Fruit fly (Drosophila melanogaster) whole organism, prepupa: Measurements from ENCODE around the gene CG7017.

Experiments used
- Blimp-1 ChIP-seq: fragments of 200-800 bp; sonication (Bioruptor generic); optimal IDR thresholded peaks from 3 replicates; lab custom pipeline; 2017; ENCODE audit warnings: missing biosample characterization, missing genetic modification characterization, mild to moderate bottlenecking, moderate library complexity, missing genetic modification reagents
- CG10631 ChIP-seq: fragments of 200-800 bp; sonication (Bioruptor generic); optimal IDR thresholded peaks from 2 replicates; lab custom pipeline; 2016; ENCODE audit warnings: missing biosample characterization, missing genetic modification characterization
- CG10669 ChIP-seq: fragments of 200-800 bp; sonication (Bioruptor generic); optimal IDR thresholded peaks from 3 replicates; lab custom pipeline; 2018; ENCODE audit warnings: missing biosample characterization, mild to moderate bottlenecking, missing genetic modification characterization, moderate library complexity
- CG11294 ChIP-seq: fragments of 200-800 bp; sonication (Bioruptor generic); IDR thresholded peaks from 2 replicates; pipeline ENCODE4 v1.3.6; 2022; ENCODE audit warnings: missing biosample characterization, missing genetic modification characterization
- CG11902 ChIP-seq: fragments of 200-800 bp; sonication (Bioruptor generic); optimal IDR thresholded peaks from 3 replicates; lab custom pipeline; 2016; ENCODE audit warnings: missing biosample characterization, missing genetic modification characterization
- CG1621 ChIP-seq: fragments of 200-800 bp; sonication (Bioruptor generic); optimal IDR thresholded peaks from 3 replicates; lab custom pipeline; 2018; ENCODE audit warnings: missing biosample characterization, mild to moderate bottlenecking, missing genetic modification characterization
- CG16779 ChIP-seq: fragments of 200-800 bp; sonication (Bioruptor generic); optimal IDR thresholded peaks from 3 replicates; lab custom pipeline; 2017; ENCODE audit warnings: missing biosample characterization, mild to moderate bottlenecking, missing genetic modification characterization
- CG3032 ChIP-seq: fragments of 200-800 bp; optimal IDR thresholded peaks from 2 replicates; lab custom pipeline; 2019; ENCODE audit warnings: missing biosample characterization, mild to moderate bottlenecking, missing genetic modification characterization, moderate library complexity
- CG31627 ChIP-seq: fragments of 200-800 bp; sonication (Bioruptor generic); optimal IDR thresholded peaks from 3 replicates; lab custom pipeline; 2016; ENCODE audit warnings: missing biosample characterization, missing genetic modification characterization
- CG34406 ChIP-seq: fragments of 200-800 bp; sonication (Bioruptor generic); optimal IDR thresholded peaks from 3 replicates; lab custom pipeline; 2016; ENCODE audit warnings: missing biosample characterization, missing genetic modification characterization
- CG4318 ChIP-seq: fragments of 200-800 bp; sonication (Bioruptor generic); optimal IDR thresholded peaks from 3 replicates; lab custom pipeline; 2017; ENCODE audit warnings: missing biosample characterization, mild to moderate bottlenecking, missing genetic modification characterization
- CG6163 ChIP-seq: fragments of 200-800 bp; sonication (Bioruptor generic); IDR thresholded peaks from 3 replicates; pipeline ENCODE4 v1.3.6; 2022; ENCODE audit warnings: missing biosample characterization, missing genetic modification characterization
- CG6276 ChIP-seq: fragments of 200-800 bp; sonication (Bioruptor generic); optimal IDR thresholded peaks from 2 replicates; lab custom pipeline; 2017; ENCODE audit warnings: missing biosample characterization, mild to moderate bottlenecking, missing genetic modification characterization
- CG6854 ChIP-seq: fragments of 200-800 bp; sonication (Bioruptor generic); optimal IDR thresholded peaks from 2 replicates; lab custom pipeline; 2017; ENCODE audit warnings: missing biosample characterization, mild to moderate bottlenecking, missing genetic modification characterization
- CG7368 ChIP-seq: fragments of 200-800 bp; sonication (Bioruptor generic); optimal IDR thresholded peaks from 3 replicates; lab custom pipeline; 2016; ENCODE audit warnings: missing biosample characterization, missing genetic modification characterization
- CG8119 ChIP-seq: fragments of 200-800 bp; sonication (Bioruptor generic); IDR thresholded peaks from 3 replicates; pipeline ENCODE4 v1.3.6; 2022; ENCODE audit warnings: missing biosample characterization, missing genetic modification characterization
- CG8632 ChIP-seq: fragments of 200-800 bp; sonication (Bioruptor generic); optimal IDR thresholded peaks from 3 replicates; lab custom pipeline; 2016; ENCODE audit warnings: missing biosample characterization, missing genetic modification characterization
- Eip75B ChIP-seq: fragments of 200-800 bp; sonication (Bioruptor generic); optimal IDR thresholded peaks from 3 replicates; lab custom pipeline; 2016; ENCODE audit warnings: missing biosample characterization, missing genetic modification characterization
- Eip78C ChIP-seq: fragments of 200-800 bp; sonication (Bioruptor generic); peaks from one replicate; lab custom pipeline; 2016; ENCODE audit warnings: missing biosample characterization, missing genetic modification characterization
- Eip93F ChIP-seq: fragments of 200-800 bp; sonication (Bioruptor generic); optimal IDR thresholded peaks from 2 replicates; lab custom pipeline; 2016; ENCODE audit warnings: missing biosample characterization, mild to moderate bottlenecking, missing genetic modification characterization
- Ets21C ChIP-seq: fragments of 200-800 bp; sonication (Bioruptor generic); optimal IDR thresholded peaks from 3 replicates; lab custom pipeline; 2016; ENCODE audit warnings: missing biosample characterization, missing genetic modification characterization
- Ets96B ChIP-seq: fragments of 200-800 bp; optimal IDR thresholded peaks from 2 replicates; lab custom pipeline; 2019; ENCODE audit warnings: missing biosample characterization, mild to moderate bottlenecking, missing genetic modification characterization, moderate library complexity
- Gug ChIP-seq: fragments of 200-800 bp; sonication (Bioruptor generic); IDR thresholded peaks from 2 replicates; pipeline ENCODE4 v1.3.6; 2022; ENCODE audit warnings: missing biosample characterization, missing genetic modification characterization
- Hr38 ChIP-seq: sonication (Bioruptor generic); optimal IDR thresholded peaks from 2 replicates; lab custom pipeline; 2016; ENCODE audit warnings: missing biosample characterization, missing genetic modification characterization
- Hr39 ChIP-seq: fragments of 200-800 bp; sonication (Bioruptor generic); optimal IDR thresholded peaks from 2 replicates; lab custom pipeline; 2016; ENCODE audit warnings: missing biosample characterization, missing genetic modification characterization
- Lpt ChIP-seq: fragments of 200-800 bp; sonication (Bioruptor generic); optimal IDR thresholded peaks from 3 replicates; lab custom pipeline; 2016; ENCODE audit warnings: missing biosample characterization, missing genetic modification characterization
- Met ChIP-seq: fragments of 200-800 bp; sonication (Bioruptor generic); optimal IDR thresholded peaks from 3 replicates; lab custom pipeline; 2016; ENCODE audit warnings: missing biosample characterization, missing genetic modification characterization
- OdsH ChIP-seq: fragments of 200-800 bp; sonication (Bioruptor generic); optimal IDR thresholded peaks from 3 replicates; lab custom pipeline; 2016; ENCODE audit warnings: missing biosample characterization, missing genetic modification characterization
- Sox102F ChIP-seq: fragments of 200-800 bp; sonication (Bioruptor generic); optimal IDR thresholded peaks from 2 replicates; lab custom pipeline; 2016; ENCODE audit warnings: missing biosample characterization, mild to moderate bottlenecking, missing genetic modification characterization
- Sox14 ChIP-seq: fragments of 200-800 bp; sonication (Bioruptor generic); optimal IDR thresholded peaks from 3 replicates; lab custom pipeline; 2016; ENCODE audit warnings: missing biosample characterization, missing genetic modification characterization
- acj6 ChIP-seq: fragments of 200-800 bp; sonication (Bioruptor generic); optimal IDR thresholded peaks from 3 replicates; lab custom pipeline; 2016; ENCODE audit warnings: missing biosample characterization, missing genetic modification characterization
- cyc ChIP-seq: fragments of 200-800 bp; sonication (Bioruptor generic); optimal IDR thresholded peaks from 3 replicates; lab custom pipeline; 2016; ENCODE audit warnings: missing biosample characterization, missing genetic modification characterization
- dsx ChIP-seq: fragments of 200-800 bp; optimal IDR thresholded peaks from 3 replicates; lab custom pipeline; 2019; ENCODE audit warnings: missing biosample characterization, mild to moderate bottlenecking, missing genetic modification characterization, moderate library complexity; ENCODE audit not compliant: poor library complexity, severe bottlenecking
- eg ChIP-seq: fragments of 200-800 bp; sonication (Bioruptor generic); IDR thresholded peaks from 3 replicates; pipeline ENCODE4 v1.3.6; 2022; ENCODE audit warnings: missing biosample characterization, missing genetic modification characterization
- esn ChIP-seq: fragments of 200-800 bp; sonication (Bioruptor generic); optimal IDR thresholded peaks from 2 replicates; lab custom pipeline; 2016; ENCODE audit warnings: missing biosample characterization, mild to moderate bottlenecking, missing genetic modification characterization, moderate library complexity
- fd59A ChIP-seq: fragments of 200-800 bp; sonication (Bioruptor generic); optimal IDR thresholded peaks from 2 replicates; lab custom pipeline; 2017; ENCODE audit warnings: missing biosample characterization, mild to moderate bottlenecking, missing genetic modification characterization, missing genetic modification reagents
- fd85E ChIP-seq: fragments of 200-800 bp; sonication (Bioruptor generic); optimal IDR thresholded peaks from 3 replicates; lab custom pipeline; 2016; ENCODE audit warnings: missing biosample characterization, missing genetic modification characterization
- fkh ChIP-seq: fragments of 200-800 bp; sonication (Bioruptor generic); optimal IDR thresholded peaks from 3 replicates; lab custom pipeline; 2017; ENCODE audit warnings: missing biosample characterization, mild to moderate bottlenecking, missing genetic modification characterization, moderate library complexity
- lz ChIP-seq: fragments of 200-800 bp; sonication (Bioruptor generic); optimal IDR thresholded peaks from 3 replicates; lab custom pipeline; 2016; ENCODE audit warnings: missing biosample characterization, missing genetic modification characterization
- net ChIP-seq: fragments of 200-800 bp; sonication (Bioruptor generic); optimal IDR thresholded peaks from 3 replicates; lab custom pipeline; 2016; ENCODE audit warnings: missing biosample characterization, missing genetic modification characterization
- pdm3 ChIP-seq: fragments of 200-800 bp; sonication (Bioruptor generic); optimal IDR thresholded peaks from 3 replicates; lab custom pipeline; 2016; ENCODE audit warnings: missing biosample characterization, missing genetic modification characterization
- salr ChIP-seq, 2 experiments: fragments of 200-800 bp; sonication (Bioruptor generic); optimal IDR thresholded peaks; 3 replicates each; lab custom pipeline; 2016 to 2018; ENCODE audit warnings: missing biosample characterization in 2 of 2, missing genetic modification characterization in 2 of 2, mild to moderate bottlenecking in 1 of 2
- ss ChIP-seq, 2 experiments: fragments of 200-800 bp; sonication (Bioruptor generic); optimal IDR thresholded peaks; 2 replicates in 1 of 2; 3 replicates in 1 of 2; lab custom pipeline; 2017 to 2018; ENCODE audit warnings: mild to moderate bottlenecking in 2 of 2, missing biosample characterization in 2 of 2, missing genetic modification characterization in 2 of 2, moderate library complexity in 1 of 2
- svp ChIP-seq: fragments of 200-800 bp; sonication (Bioruptor generic); peaks from one replicate; lab custom pipeline; 2016; ENCODE audit warnings: missing biosample characterization, missing genetic modification characterization
- topi ChIP-seq: fragments of 200-800 bp; sonication (Bioruptor generic); optimal IDR thresholded peaks from 3 replicates; lab custom pipeline; 2016; ENCODE audit warnings: missing biosample characterization, missing genetic modification characterization

The CG7017 gene

DNA sequence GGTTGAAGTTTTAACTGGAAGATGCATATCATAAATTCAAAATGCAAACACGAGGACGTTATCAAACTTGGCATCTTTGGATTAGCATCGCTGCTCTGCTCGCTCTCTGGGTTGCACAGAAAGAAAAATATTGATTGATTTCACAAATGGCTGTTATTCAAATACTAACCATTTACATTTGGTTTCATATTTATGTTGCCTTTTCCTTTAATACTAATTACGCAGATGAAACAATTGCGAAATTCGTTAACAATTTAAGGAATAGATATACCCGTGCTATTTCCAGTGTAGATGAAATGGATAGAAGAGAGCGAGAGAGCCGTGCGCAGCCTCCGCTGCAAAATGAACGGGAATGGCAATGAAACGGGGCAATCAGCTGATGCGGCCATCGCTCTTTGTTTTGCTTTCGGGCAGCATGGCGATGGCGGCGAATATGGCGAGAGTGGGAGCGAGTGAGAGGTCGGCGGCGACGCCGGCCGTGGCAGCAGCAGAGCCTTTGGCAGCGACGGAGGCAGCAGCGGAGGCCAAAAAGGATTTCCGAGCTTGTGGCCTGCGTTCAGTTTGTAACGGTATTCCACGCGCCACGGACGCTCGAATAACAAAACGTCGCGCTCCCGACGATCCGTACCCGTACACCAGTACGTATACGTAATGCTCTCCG is 35.7 kb upstream of the CG7017 start, which contains the start of gene rdgC (continued):
- TF ChIP-seq eg = peak; percentile 97
- TF ChIP-seq CG6854 (GFP tag; lab: Kevin White, UChicago) = no peak
- TF ChIP-seq CG11902 (GFP tag; lab: Kevin White, UChicago) = peak; percentile 78
- peak; percentile 70 for TF ChIP-seq Blimp-1 (GFP tag; lab: Kevin White, UChicago)
- peak; percentile 88 for TF ChIP-seq CG10631
- peak; percentile 84 for TF ChIP-seq Met
- TF ChIP-seq CG7368 (GFP tag; lab: Kevin White, UChicago) = peak; percentile 91
- peak; percentile 90 for TF ChIP-seq CG1621 (tag; lab: Kevin White, UChicago)
- peak; percentile 2 for TF ChIP-seq Hr38 (GFP tag; lab: Kevin White, UChicago)
- peak; percentile 89 for TF ChIP-seq lz (GFP tag; lab: Kevin White, UChicago)
- peak; percentile 65 for TF ChIP-seq fkh (GFP tag; lab: Kevin White, UChicago)
- peak; percentile 82 for TF ChIP-seq Ets21C (GFP tag; lab: Kevin White, UChicago)

DNA sequence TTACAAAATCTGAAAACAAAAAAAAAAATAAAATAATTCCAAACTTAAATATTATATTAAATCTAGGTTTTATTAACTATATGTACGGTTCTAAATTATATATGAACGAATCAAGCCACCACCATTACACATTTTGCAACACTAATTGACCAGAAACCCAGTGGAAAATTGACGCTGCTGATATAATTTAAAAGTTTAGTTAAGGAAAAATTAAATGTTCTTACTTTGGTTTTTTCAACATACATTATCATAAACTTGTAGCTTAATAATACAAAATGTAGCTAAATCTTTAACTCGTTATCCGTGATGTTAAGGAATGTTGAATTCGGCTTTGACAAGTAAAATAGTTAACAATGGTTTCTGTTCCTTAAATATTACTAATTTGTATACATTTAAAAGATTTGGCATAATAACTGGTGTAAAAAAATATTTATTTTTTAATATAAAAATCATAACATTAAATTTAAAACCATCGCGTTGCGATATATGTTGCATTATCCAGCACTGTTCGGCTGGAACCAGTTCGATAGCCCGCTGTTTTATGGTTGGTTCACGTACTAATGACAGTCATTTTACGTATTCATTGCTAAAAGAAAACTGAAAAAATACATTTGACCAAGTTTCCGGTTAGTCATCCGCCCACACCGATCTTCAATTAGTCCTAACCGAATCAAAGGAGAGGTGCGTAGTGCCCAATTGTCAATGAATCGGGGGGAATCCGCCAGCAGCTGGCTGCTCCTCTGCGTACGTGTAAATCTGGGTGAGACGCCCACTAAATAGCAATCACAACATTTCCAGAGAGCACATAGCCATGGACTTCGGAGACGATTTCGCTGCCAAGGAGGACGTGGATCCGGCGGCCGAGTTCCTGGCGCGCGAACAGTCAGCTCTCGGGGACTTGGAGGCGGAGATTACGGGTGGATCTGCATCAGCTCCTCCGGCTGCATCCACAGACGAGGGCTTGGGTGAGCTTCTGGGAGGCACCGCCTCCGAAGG is 30.4 kb upstream of the CG7017 start:
- TF ChIP-seq Ets21C (GFP tag; lab: Kevin White, UChicago) (peak; percentile 18), fkh (GFP tag; lab: Kevin White, UChicago) (no peak), cyc (GFP tag; lab: Kevin White, UChicago) (peak; percentile 46), CG7368 (GFP tag; lab: Kevin White, UChicago) (peak; percentile 22), CG11294 (peak; percentile 29; the same call in 1 of the 2 replicates), dsx (GFP tag; lab: Kevin White, UChicago) (peak; percentile 41), CG4318 (GFP tag; lab: Kevin White, UChicago) (peak; percentile 55), Gug (GFP tag; lab: Robert Waterston, UW) (peak; percentile 16; the same call in 1 of the 2 replicates), Sox14 (GFP tag; lab: Kevin White, UChicago) (peak; percentile 3), Lpt (no peak), CG16779 (tag; lab: Kevin White, UChicago) (no peak), svp (GFP tag; lab: Kevin White, UChicago) (peak; percentile 74), CG34406 (GFP tag; lab: Kevin White, UChicago) (peak; percentile 67), CG8119 (GFP tag; lab: Robert Waterston, UW) (peak; percentile 58; the same call in 2 of the 3 replicates), pdm3 (peak; percentile 64), Sox102F (GFP tag; lab: Kevin White, UChicago) (peak; percentile 52), CG3032 (tag; lab: Kevin White, UChicago) (peak; percentile 64), CG31627 (GFP tag; lab: Kevin White, UChicago) (peak; percentile 46), Met (peak; percentile 64), acj6 (GFP tag; lab: Kevin White, UChicago) (peak; percentile 60), CG10669 (GFP tag; lab: Kevin White, UChicago) (peak; percentile 45), CG1621 (tag; lab: Kevin White, UChicago) (no peak), topi (GFP tag; lab: Kevin White, UChicago) (peak; percentile 54), Eip78C (GFP tag; lab: Kevin White, UChicago) (peak; percentile 83), ss (GFP tag; optimal IDR thresholded peaks at IDR 0.05; lab: Kevin White, UChicago) (peak in 1 of 2 experiments; percentile 52), esn (GFP tag; lab: Kevin White, UChicago) (peak; percentile 69), Eip75B (GFP tag; lab: Kevin White, UChicago) (peak; percentile 50), CG10631 (peak; percentile 69), fd59A (peak; percentile 7), net (GFP tag; lab: Kevin White, UChicago) (peak; percentile 52), Eip93F (peak; percentile 8), fd85E (GFP tag; lab: Kevin White, UChicago) (peak; percentile 14), Ets96B (tag; lab: Kevin White, UChicago) (no peak), CG6276 (GFP tag; lab: Kevin White, UChicago) (no peak), CG6163 (GFP tag; lab: Robert Waterston, UW) (peak; percentile 61), Hr39 (peak; percentile 33), CG8632 (GFP tag; lab: Kevin White, UChicago) (peak; percentile 67), Blimp-1 (GFP tag; lab: Kevin White, UChicago) (no peak), eg (peak; percentile 68), salr (GFP tag; optimal IDR thresholded peaks at IDR 0.05; lab: Kevin White, UChicago) (peak in 1 of 2 experiments; percentile 48), OdsH (GFP tag; lab: Kevin White, UChicago) (peak; percentile 63)
